Worm (Caenorhabditis elegans) whole organism, young adult: ENCODE results near the gene C46F11.6.

ENCODE experiments used
- B0336.3 ChIP-seq: fragments of 200-800 bp; sonication (Bioruptor generic); IDR thresholded peaks from 2 replicates; pipeline ENCODE4 v1.3.6; 2022; ENCODE audit warnings: missing genetic modification characterization, missing compliant biosample characterization
- lin-35 ChIP-seq, 3 experiments: fragments of 150-350 bp in 2 of 3; sonication (generic microtip) in 1 of 3; optimal IDR thresholded peaks; 2 replicates each; lab custom pipeline; 2014 to 2018; ENCODE audit warnings: missing biosample characterization in 3 of 3, missing genetic modification characterization in 3 of 3, missing genetic modification reagents in 3 of 3
- pha-4 ChIP-seq: fragments of 150-350 bp; sonication (generic microtip); optimal IDR thresholded peaks from 2 replicates; lab custom pipeline; 2014; ENCODE audit warnings: missing biosample characterization, missing genetic modification reagents, missing genetic modification characterization
- ztf-18 ChIP-seq: sonication (generic microtip); optimal IDR thresholded peaks from 2 replicates; lab custom pipeline; 2016; ENCODE audit warnings: missing genotype, mild to moderate bottlenecking, missing genetic modification characterization, missing compliant biosample characterization

- no peak for TF ChIP-seq B0336.3 (GFP tag; lab: Robert Waterston, UW)
- no peak for TF ChIP-seq ztf-18 (tag; lab: Kevin White, UChicago)
- no peak for TF ChIP-seq pha-4 (tag; lab: Kevin White, UChicago)
- no peak for TF ChIP-seq lin-35 (GFP tag; optimal IDR thresholded peaks at IDR 0.05; lab: Kevin White, UChicago)
Measured at ce11 chrIII:3706586-3706985, 36.4 kb upstream of the C46F11.6 start, which contains the start of gene dph-1.
